Worm (Caenorhabditis elegans): ENCODE data around the gene cpt-2.

DNA sequence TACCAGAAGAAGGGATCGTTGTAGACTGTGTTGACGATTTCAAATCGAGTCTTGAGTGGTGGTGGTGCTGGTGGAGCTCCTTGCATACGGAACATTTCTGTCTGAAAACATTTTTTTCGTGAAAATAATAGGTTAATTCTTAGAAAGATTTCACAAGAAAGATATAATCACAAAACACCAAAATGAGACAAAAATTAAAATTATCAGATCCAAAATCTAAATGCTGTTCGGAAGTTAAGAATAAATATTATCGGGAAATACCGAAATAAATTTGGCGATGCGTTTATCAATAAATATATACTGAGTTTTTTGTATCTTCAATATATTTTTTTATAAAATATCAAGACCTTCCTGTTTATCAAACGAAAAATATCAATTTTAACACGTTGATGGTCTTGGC is 950 bp upstream of the cpt-2 start, which contains the start of gene C08F8.9:
- no peak for TF ChIP-seq pqm-1 (tag; optimal IDR thresholded peaks at IDR 0.05)
- no peak for TF ChIP-seq sdc-2 (tag; optimal IDR thresholded peaks at IDR 0.05)
- no peak for TF ChIP-seq tbx-2 (tag; optimal IDR thresholded peaks at IDR 0.05)
- no peak for TF ChIP-seq C08G9.2 (tag; optimal IDR thresholded peaks at IDR 0.05)
